Worm (Caenorhabditis elegans) whole organism, late embryonic: Measurements from ENCODE around the gene str-200.
"Not testable (repeated sequence)": the region's sequence is repeated elsewhere in the genome, so short reads cannot be mapped to it uniquely, and the experiment has no call there.

Source experiments
- C08G9.2 ChIP-seq: sonication (generic microtip); optimal IDR thresholded peaks from 2 replicates; lab custom pipeline; 2016; ENCODE audit warnings: mild to moderate bottlenecking, missing genetic modification characterization, moderate library complexity, missing compliant biosample characterization
- F13H6.1 ChIP-seq: sonication (generic microtip); optimal IDR thresholded peaks from 2 replicates; lab custom pipeline; 2016; ENCODE audit warnings: missing genetic modification characterization, missing compliant biosample characterization
- T23F11.4 ChIP-seq: fragments of 200-800 bp; sonication (Bioruptor generic); optimal IDR thresholded peaks from 2 replicates; lab custom pipeline; 2018; ENCODE audit warnings: mild to moderate bottlenecking, missing genetic modification characterization, missing compliant biosample characterization
- ahr-1 ChIP-seq: sonication (generic microtip); optimal IDR thresholded peaks from 2 replicates; lab custom pipeline; 2016; ENCODE audit warnings: missing genetic modification characterization, missing compliant biosample characterization
- ceh-2 ChIP-seq: sonication (generic microtip); optimal IDR thresholded peaks from 2 replicates; lab custom pipeline; 2016; ENCODE audit warnings: missing genotype, missing genetic modification characterization, missing compliant biosample characterization
- ceh-22 ChIP-seq: sonication (generic microtip); optimal IDR thresholded peaks from 2 replicates; lab custom pipeline; 2017; ENCODE audit warnings: missing biosample characterization, missing genetic modification characterization
- ceh-24 ChIP-seq: sonication (generic microtip); optimal IDR thresholded peaks from 2 replicates; lab custom pipeline; 2016; ENCODE audit warnings: mild to moderate bottlenecking, missing genetic modification characterization, missing compliant biosample characterization
- ceh-31 ChIP-seq: sonication (generic microtip); optimal IDR thresholded peaks from 2 replicates; lab custom pipeline; 2016; ENCODE audit warnings: missing genetic modification characterization, missing compliant biosample characterization
- ceh-48 ChIP-seq: sonication (generic microtip); optimal IDR thresholded peaks from 2 replicates; lab custom pipeline; 2016; ENCODE audit warnings: missing genetic modification characterization, inconsistent platforms, missing compliant biosample characterization
- ceh-9 ChIP-seq: sonication (generic microtip); optimal IDR thresholded peaks from 2 replicates; lab custom pipeline; 2016; ENCODE audit warnings: mild to moderate bottlenecking, missing genetic modification characterization, inconsistent platforms, missing compliant biosample characterization
- che-1 ChIP-seq: sonication (generic microtip); optimal IDR thresholded peaks from 2 replicates; lab custom pipeline; 2016; ENCODE audit warnings: mild to moderate bottlenecking, missing genetic modification characterization, missing compliant biosample characterization
- dmd-4 ChIP-seq: sonication (generic microtip); optimal IDR thresholded peaks from 2 replicates; lab custom pipeline; 2016; ENCODE audit warnings: borderline replicate concordance, missing genetic modification characterization, missing compliant biosample characterization
- dve-1 ChIP-seq: sonication (generic microtip); optimal IDR thresholded peaks from 2 replicates; lab custom pipeline; 2017; ENCODE audit warnings: antibody characterized with exemption, mild to moderate bottlenecking, missing genetic modification characterization, missing compliant biosample characterization
- ets-4 ChIP-seq: sonication (generic microtip); optimal IDR thresholded peaks from 2 replicates; lab custom pipeline; 2016; ENCODE audit warnings: missing genetic modification characterization, missing compliant biosample characterization
- eyg-1 ChIP-seq: sonication (generic microtip); optimal IDR thresholded peaks from 2 replicates; lab custom pipeline; 2016; ENCODE audit warnings: missing genotype, missing genetic modification characterization, missing compliant biosample characterization
- fax-1 ChIP-seq: sonication (generic microtip); optimal IDR thresholded peaks from 2 replicates; lab custom pipeline; 2016; ENCODE audit warnings: missing genotype, missing genetic modification characterization, missing compliant biosample characterization
- fkh-10 ChIP-seq: fragments of 150-350 bp; optimal IDR thresholded peaks from 2 replicates; lab custom pipeline; 2014; ENCODE audit warnings: missing biosample characterization, missing genetic modification reagents, missing genetic modification characterization
- fkh-6 ChIP-seq: sonication (generic microtip); optimal IDR thresholded peaks from 2 replicates; lab custom pipeline; 2016; ENCODE audit warnings: missing genetic modification characterization, missing compliant biosample characterization
- hlh-30 ChIP-seq: sonication (generic microtip); optimal IDR thresholded peaks from 2 replicates; lab custom pipeline; 2017; ENCODE audit warnings: antibody characterized with exemption, missing genetic modification characterization, missing compliant biosample characterization; ENCODE audit not compliant: insufficient read depth
- lim-6 ChIP-seq: sonication (generic microtip); optimal IDR thresholded peaks from 2 replicates; lab custom pipeline; 2016; ENCODE audit warnings: missing genetic modification characterization, missing compliant biosample characterization
- lin-11 ChIP-seq: fragments of 200-800 bp; sonication (Bioruptor generic); optimal IDR thresholded peaks from 2 replicates; lab custom pipeline; 2018; ENCODE audit warnings: mild to moderate bottlenecking, missing genetic modification characterization, missing compliant biosample characterization
- nfya-1 ChIP-seq: sonication (generic microtip); optimal IDR thresholded peaks from 2 replicates; lab custom pipeline; 2017; ENCODE audit warnings: missing genetic modification characterization, mild to moderate bottlenecking, missing compliant biosample characterization, antibody characterized with exemption, moderate library complexity
- nhr-232 ChIP-seq: sonication (generic microtip); optimal IDR thresholded peaks from 2 replicates; lab custom pipeline; 2016; ENCODE audit warnings: missing genetic modification characterization, missing compliant biosample characterization
- odd-2 ChIP-seq: sonication (generic microtip); optimal IDR thresholded peaks from 2 replicates; lab custom pipeline; 2017; ENCODE audit warnings: antibody characterized with exemption, mild to moderate bottlenecking, missing genetic modification characterization, missing compliant biosample characterization
- pat-9 ChIP-seq: fragments of 200-800 bp; sonication (Bioruptor generic); optimal IDR thresholded peaks from 2 replicates; lab custom pipeline; 2018; ENCODE audit warnings: mild to moderate bottlenecking, missing genetic modification characterization, moderate library complexity, missing compliant biosample characterization
- rnt-1 ChIP-seq: sonication (generic microtip); optimal IDR thresholded peaks from 2 replicates; lab custom pipeline; 2016; ENCODE audit warnings: missing genetic modification characterization, missing compliant biosample characterization
- sox-4 ChIP-seq: sonication (generic microtip); optimal IDR thresholded peaks from 2 replicates; lab custom pipeline; 2017; ENCODE audit warnings: mild to moderate bottlenecking, missing genetic modification characterization, inconsistent platforms, missing compliant biosample characterization
- ttx-3 ChIP-seq: sonication (generic microtip); optimal IDR thresholded peaks from 2 replicates; lab custom pipeline; 2016; ENCODE audit warnings: missing genetic modification reagents, missing genetic modification characterization, missing compliant biosample characterization
- unc-3 ChIP-seq, 2 experiments: fragments of 200-800 bp in 1 of 2; sonication (Bioruptor generic) in 1 of 2; sonication (generic microtip) in 1 of 2; conservative IDR thresholded peaks in 1 of 2; optimal IDR thresholded peaks in 1 of 2; 2 replicates each; pipeline versions ENCODE4 v1.3.6 to Lab custom; 2016 to 2022; ENCODE audit warnings: missing compliant biosample characterization in 2 of 2, missing genetic modification characterization in 2 of 2, missing genetic modification reagents in 1 of 2
- unc-86 ChIP-seq: sonication (generic microtip); optimal IDR thresholded peaks from 2 replicates; lab custom pipeline; 2016; ENCODE audit warnings: missing genetic modification characterization, missing compliant biosample characterization
- zip-5 ChIP-seq: sonication (generic microtip); optimal IDR thresholded peaks from 2 replicates; lab custom pipeline; 2016; ENCODE audit warnings: missing genetic modification characterization, missing compliant biosample characterization

Gene str-200

ce11 chrV:17460061-17460460 is 2.1 kb upstream of the str-200 start, which contains the start of gene srz-48:
srz-48 (minus strand) TSS chrV:17460161.
- TF ChIP-seq eyg-1 (no peak), unc-86 (tag; lab: Kevin White, UChicago) (no peak), ceh-2 (tag; lab: Kevin White, UChicago) (no peak), odd-2 (tag; lab: Kevin White, UChicago) (no peak), fax-1 (tag; lab: Kevin White, UChicago) (no peak), F13H6.1 (tag; lab: Kevin White, UChicago) (no peak), ahr-1 (tag; lab: Kevin White, UChicago) (no peak), che-1 (tag; lab: Kevin White, UChicago) (no peak), dve-1 (tag; lab: Kevin White, UChicago) (no peak), T23F11.4 (GFP tag; lab: Kevin White, UChicago) (no peak), ceh-22 (tag; lab: Kevin White, UChicago) (no peak), C08G9.2 (no peak), ttx-3 (no peak), ceh-31 (no peak)

DNA sequence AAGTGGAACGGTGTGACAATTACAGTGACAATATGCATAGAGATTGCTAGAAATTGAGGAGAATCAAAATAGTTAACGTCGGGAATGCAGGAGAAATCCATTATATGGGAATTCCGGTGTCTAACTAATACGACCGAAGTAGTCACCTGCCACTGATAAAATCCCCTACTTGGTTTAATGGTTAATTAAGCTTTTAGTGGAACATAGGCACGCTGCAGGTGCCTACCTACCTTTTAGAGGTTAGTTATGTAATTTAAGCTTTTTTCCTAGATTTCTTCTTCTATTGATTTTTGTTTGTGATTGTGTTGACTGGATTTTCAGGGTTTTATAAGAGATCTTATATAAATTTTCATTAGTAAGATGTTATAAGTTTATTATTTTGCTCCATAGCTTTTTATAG is 1.8 kb downstream of the str-200 start, which contains the start of gene srh-203:
srh-203 (minus strand) TSS at position 101 of the 400 bp plus-strand sequence.
- TF ChIP-seq lim-6 (tag; lab: Kevin White, UChicago); odd-2 (tag; lab: Kevin White, UChicago); ceh-31: not testable (repeated sequence)

- no peak for TF ChIP-seq ttx-3
Measured at ce11 chrV:17449836-17450235, 8.1 kb downstream of the str-200 start.

DNA sequence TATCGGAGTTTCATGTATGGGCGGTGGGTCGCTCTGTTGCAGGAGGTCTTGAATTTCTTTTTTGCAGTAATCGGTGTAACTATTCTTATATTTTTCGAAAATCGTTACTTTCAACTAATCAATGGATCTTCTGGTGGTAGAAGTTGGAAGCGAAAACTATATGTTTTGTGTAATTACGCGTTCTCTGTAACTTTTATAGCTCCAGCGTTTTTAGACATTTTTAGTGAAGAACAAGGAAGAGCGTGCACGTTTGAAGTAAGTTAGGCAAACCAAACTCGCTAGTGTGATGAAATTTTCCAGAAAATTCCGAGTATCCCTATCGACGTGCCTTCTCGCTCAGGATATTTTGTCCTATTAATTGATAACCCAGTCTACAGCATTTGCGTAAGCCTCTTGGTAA is 18.6 kb downstream of the str-200 start, which contains the start of gene srh-154:
srh-154 (plus strand) TSS at position 301 of the 400 bp plus-strand sequence.
- TF ChIP-seq hlh-30 (no peak), nhr-232 (tag; lab: Kevin White, UChicago) (no peak), ceh-48 (no peak), dmd-4 (tag; lab: Kevin White, UChicago) (no peak), ceh-9 (tag; lab: Kevin White, UChicago) (no peak), ahr-1 (tag; lab: Kevin White, UChicago) (no peak), ets-4 (tag; lab: Kevin White, UChicago) (no peak), fkh-10 (GFP tag; lab: Kevin White, UChicago) (no peak), unc-3 (GFP tag; conservative IDR thresholded peaks at IDR 0.05; lab: Robert Waterston, UW) (no peak), unc-3 (tag; optimal IDR thresholded peaks at IDR 0.05; lab: Kevin White, UChicago) (no peak), lin-11 (no peak), ceh-22 (tag; lab: Kevin White, UChicago) (no peak), ceh-24 (tag; lab: Kevin White, UChicago) (no peak), F13H6.1 (tag; lab: Kevin White, UChicago) (no peak), nfya-1 (tag; lab: Kevin White, UChicago) (no peak)

DNA sequence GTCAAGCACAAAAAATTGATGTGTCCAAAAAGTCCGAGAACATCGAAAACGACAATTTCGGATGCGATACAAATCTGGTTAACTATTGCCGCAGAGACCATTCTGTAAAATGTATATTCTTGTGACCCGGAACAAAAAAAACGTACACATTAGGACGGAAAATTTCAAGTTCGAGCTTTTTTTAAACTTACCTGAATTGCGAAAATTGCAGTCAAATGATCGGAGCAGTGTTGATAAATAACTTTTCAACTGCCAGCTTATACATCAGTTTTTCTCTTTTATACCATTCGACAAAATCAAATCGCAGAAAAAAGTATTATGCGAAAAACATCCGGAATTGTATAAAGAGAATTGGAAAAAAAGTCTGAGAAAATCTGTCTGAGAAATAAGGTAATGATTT is 19.7 kb downstream of the str-200 start, which contains the start of gene srsx-2:
srsx-2 (minus strand) TSS at position 101 of the 400 bp plus-strand sequence.
- no peak for TF ChIP-seq nhr-232 (tag; lab: Kevin White, UChicago)
- TF ChIP-seq ceh-9 (tag; lab: Kevin White, UChicago) = no peak
- no peak for TF ChIP-seq rnt-1 (tag; lab: Kevin White, UChicago)
- no peak for TF ChIP-seq sox-4
- no peak for TF ChIP-seq che-1 (tag; lab: Kevin White, UChicago)

DNA sequence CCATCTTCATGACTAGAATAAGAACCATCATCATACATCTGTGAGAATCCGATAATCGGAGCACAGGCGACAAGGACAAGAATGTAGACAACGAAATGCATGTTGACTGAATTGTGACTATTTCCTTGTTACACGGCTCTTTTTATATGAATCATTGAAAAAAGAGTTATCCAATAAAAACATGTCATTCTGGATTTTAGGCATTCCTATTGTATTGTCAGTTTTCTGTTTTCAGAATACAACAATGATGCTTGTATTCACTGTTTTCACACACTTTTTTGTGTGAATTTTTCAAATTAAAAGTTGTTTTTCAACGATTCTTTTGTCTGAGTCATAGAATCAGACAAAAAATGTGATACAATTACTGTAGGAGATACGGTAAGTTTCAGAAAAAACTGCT is 21.5 kb downstream of the str-200 start, which contains the start of gene F20E11.18:
F20E11.18 (minus strand) TSS at position 101 of the 400 bp plus-strand sequence.
- TF ChIP-seq fkh-6 (no peak), zip-5 (tag; lab: Kevin White, UChicago) (no peak), pat-9 (no peak)
